Fruit fly (Drosophila melanogaster): ENCODE results near the gene CG18542.
"Not testable (repeated sequence)": the region's sequence is repeated elsewhere in the genome, so short reads cannot be mapped to it uniquely, and the experiment has no call there.

The CG18542 gene

dm6 chr3R:9684125-9684524, 1.4 kb upstream of the CG18542 start, which contains the start of gene CG9444:
Gene CG9444 (minus strand): TSS chr3R:9684264.
- TF ChIP-seq toe (GFP tag; optimal IDR thresholded peaks at IDR 0.05) (no peak), CG11617 (GFP tag; optimal IDR thresholded peaks at IDR 0.05) (no peak), CG7045 (GFP tag; optimal IDR thresholded peaks at IDR 0.05) (no peak), CG33017 (tag; optimal IDR thresholded peaks at IDR 0.05) (no peak), Clk (GFP tag; optimal IDR thresholded peaks at IDR 0.05) (no peak), ovo (GFP tag; optimal IDR thresholded peaks at IDR 0.05) (no peak), CG5204 (GFP tag; optimal IDR thresholded peaks at IDR 0.05) (no peak), Hr96 (GFP tag; optimal IDR thresholded peaks at IDR 0.05) (no peak), CG1620 (GFP tag; optimal IDR thresholded peaks at IDR 0.05) (no peak), kay (GFP tag; ENCODE audit: borderline replicate concordance) (no peak), CG12768 (GFP tag; optimal IDR thresholded peaks at IDR 0.05) (no peak), bab1 (GFP tag; optimal IDR thresholded peaks at IDR 0.05) (no peak), cnc (optimal IDR thresholded peaks at IDR 0.05) (no peak), Mnt (GFP tag; optimal IDR thresholded peaks at IDR 0.05) (no peak), tj (GFP tag; optimal IDR thresholded peaks at IDR 0.05) (no peak), Crg-1 (GFP tag; optimal IDR thresholded peaks at IDR 0.05) (no peak), pad (GFP tag; optimal IDR thresholded peaks at IDR 0.05) (no peak), cic (GFP tag; optimal IDR thresholded peaks at IDR 0.05) (no peak)

dm6 chr3R:9692675-9693129, 7.1 kb downstream of the CG18542 start, which contains the start of the genes Unc-115b, p24-2 and CG32939:
Gene Unc-115b (minus strand): TSS chr3R:9692775.
Gene p24-2 (minus strand): TSS chr3R:9692794.
Gene CG32939 (plus strand): TSS chr3R:9693079.
- not testable (repeated sequence) for TF ChIP-seq ovo, CG12768, Clk (GFP tag; optimal IDR thresholded peaks at IDR 0.05)

- TF ChIP-seq CG1620 (GFP tag; optimal IDR thresholded peaks at IDR 0.05) (no peak), CG33017 (tag; optimal IDR thresholded peaks at IDR 0.05) (no peak), ovo (GFP tag; optimal IDR thresholded peaks at IDR 0.05) (no peak), cnc (optimal IDR thresholded peaks at IDR 0.05) (no peak), CG7045 (GFP tag; optimal IDR thresholded peaks at IDR 0.05) (no peak)
These were observed 9.4 kb downstream of the CG18542 start for dm6 chr3R:9694999-9695398.

dm6 chr3R:9700513-9700912, 15.0 kb downstream of the CG18542 start:
- TF ChIP-seq pad (GFP tag; optimal IDR thresholded peaks at IDR 0.05) (no peak), Mnt (GFP tag; optimal IDR thresholded peaks at IDR 0.05) (no peak), bab1 (GFP tag; optimal IDR thresholded peaks at IDR 0.05) (no peak), CG1620 (GFP tag; optimal IDR thresholded peaks at IDR 0.05) (no peak), CG14711 (tag; optimal IDR thresholded peaks at IDR 0.05) (no peak), ovo (GFP tag; optimal IDR thresholded peaks at IDR 0.05) (no peak), CG7045 (GFP tag; optimal IDR thresholded peaks at IDR 0.05) (no peak), CG33017 (tag; optimal IDR thresholded peaks at IDR 0.05) (no peak), kay (GFP tag; ENCODE audit: borderline replicate concordance) (no peak), toe (GFP tag; optimal IDR thresholded peaks at IDR 0.05) (no peak), cic (GFP tag; optimal IDR thresholded peaks at IDR 0.05) (no peak)

- TF ChIP-seq ovo (GFP tag; optimal IDR thresholded peaks at IDR 0.05) (no peak), CG7101 (tag; optimal IDR thresholded peaks at IDR 0.05) (no peak), Hr96 (GFP tag; optimal IDR thresholded peaks at IDR 0.05) (no peak), CG5204 (GFP tag; optimal IDR thresholded peaks at IDR 0.05) (no peak), CG7045 (GFP tag; optimal IDR thresholded peaks at IDR 0.05) (no peak), toe (GFP tag; optimal IDR thresholded peaks at IDR 0.05) (no peak), Clk (GFP tag; optimal IDR thresholded peaks at IDR 0.05) (no peak), CG33017 (tag; optimal IDR thresholded peaks at IDR 0.05) (no peak), CG1620 (GFP tag; optimal IDR thresholded peaks at IDR 0.05) (peak; percentile 10), kay (GFP tag; ENCODE audit: borderline replicate concordance) (no peak), tj (GFP tag; optimal IDR thresholded peaks at IDR 0.05) (no peak), Crg-1 (GFP tag; optimal IDR thresholded peaks at IDR 0.05) (no peak), cnc (optimal IDR thresholded peaks at IDR 0.05) (no peak), bab1 (GFP tag; optimal IDR thresholded peaks at IDR 0.05) (no peak), cic (GFP tag; optimal IDR thresholded peaks at IDR 0.05) (peak; percentile 33), pad (GFP tag; optimal IDR thresholded peaks at IDR 0.05) (no peak), Mnt (GFP tag; optimal IDR thresholded peaks at IDR 0.05) (no peak), CG12768 (GFP tag; optimal IDR thresholded peaks at IDR 0.05) (peak; percentile 45), CG11617 (GFP tag; optimal IDR thresholded peaks at IDR 0.05) (no peak), CG14711 (tag; optimal IDR thresholded peaks at IDR 0.05) (no peak)
These were observed 15.7 kb downstream of the CG18542 start for dm6 chr3R:9701148-9701703.

dm6 chr3R:9701897-9702296, 16.3 kb downstream of the CG18542 start:
- TF ChIP-seq cnc (optimal IDR thresholded peaks at IDR 0.05): no peak
- no peak for TF ChIP-seq cic (GFP tag; optimal IDR thresholded peaks at IDR 0.05)
- no peak for TF ChIP-seq pad (GFP tag; optimal IDR thresholded peaks at IDR 0.05)
- TF ChIP-seq CG12768 (GFP tag; optimal IDR thresholded peaks at IDR 0.05): no peak
- TF ChIP-seq CG7101 (tag; optimal IDR thresholded peaks at IDR 0.05): no peak
- TF ChIP-seq CG1620 (GFP tag; optimal IDR thresholded peaks at IDR 0.05): no peak
- no peak for TF ChIP-seq CG7045 (GFP tag; optimal IDR thresholded peaks at IDR 0.05)
- no peak for TF ChIP-seq ovo (GFP tag; optimal IDR thresholded peaks at IDR 0.05)
- TF ChIP-seq Hr96 (GFP tag; optimal IDR thresholded peaks at IDR 0.05): no peak
- TF ChIP-seq bab1 (GFP tag; optimal IDR thresholded peaks at IDR 0.05): no peak
- no peak for TF ChIP-seq Mnt (GFP tag; optimal IDR thresholded peaks at IDR 0.05)
- no peak for TF ChIP-seq Clk (GFP tag; optimal IDR thresholded peaks at IDR 0.05)
